Worm (Caenorhabditis elegans): Measurements from ENCODE around the gene crn-4.

crn-4 gene

ce11 chrX:2242568-2243185, 15.2 kb downstream of the crn-4 start, which contains the start of gene rpl-11.2 (continued):
- peak; percentile 85 for TF ChIP-seq ceh-18 (tag; optimal IDR thresholded peaks at IDR 0.05)
- TF ChIP-seq hlh-30 (tag; optimal IDR thresholded peaks at IDR 0.05; ENCODE audit: insufficient read depth), result peak; percentile 57
- no peak for TF ChIP-seq ama-1 (optimal IDR thresholded peaks at IDR 0.05)
- TF ChIP-seq npax-4 (tag; optimal IDR thresholded peaks at IDR 0.05), result no peak
- TF ChIP-seq fax-1 (tag; optimal IDR thresholded peaks at IDR 0.05), result no peak
- no peak for TF ChIP-seq pat-9 (tag; optimal IDR thresholded peaks at IDR 0.05)
- TF ChIP-seq hlh-6 (tag; optimal IDR thresholded peaks at IDR 0.05), result no peak
- TF ChIP-seq K09A11.1 (tag; optimal IDR thresholded peaks at IDR 0.05; ENCODE audit: insufficient read depth), result peak; percentile 24
- peak; percentile 78 for TF ChIP-seq ceh-31 (tag; optimal IDR thresholded peaks at IDR 0.05)
- no peak for TF ChIP-seq lim-6 (tag; optimal IDR thresholded peaks at IDR 0.05)
- TF ChIP-seq lin-11 (tag; optimal IDR thresholded peaks at IDR 0.05), result no peak
- no peak for TF ChIP-seq unc-86 (tag; optimal IDR thresholded peaks at IDR 0.05)
- TF ChIP-seq nhr-232 (tag; optimal IDR thresholded peaks at IDR 0.05), result no peak
- peak; percentile 66 for TF ChIP-seq elt-2 (tag; optimal IDR thresholded peaks at IDR 0.05)
- TF ChIP-seq pros-1 (tag; optimal IDR thresholded peaks at IDR 0.05), result peak; percentile 5
- TF ChIP-seq C38D4.7 (GFP tag; optimal IDR thresholded peaks at IDR 0.05), result no peak
- peak; percentile 12 for TF ChIP-seq ttx-3 (tag; optimal IDR thresholded peaks at IDR 0.05)

ce11 chrX:2241147-2241798, 16.6 kb downstream of the crn-4 start:
- no peak for TF ChIP-seq ztf-16 (tag; optimal IDR thresholded peaks at IDR 0.05)
- no peak for TF ChIP-seq C08G9.2 (tag; optimal IDR thresholded peaks at IDR 0.05)

- TF ChIP-seq pha-4 (tag; optimal IDR thresholded peaks at IDR 0.05), result no peak
- TF ChIP-seq hlh-30 (tag; optimal IDR thresholded peaks at IDR 0.05; ENCODE audit: insufficient read depth), result peak; percentile 18
- no peak for TF ChIP-seq npax-4 (tag; optimal IDR thresholded peaks at IDR 0.05)
- TF ChIP-seq ceh-31 (tag; optimal IDR thresholded peaks at IDR 0.05), result peak; percentile 64
- TF ChIP-seq pha-2 (tag; optimal IDR thresholded peaks at IDR 0.05), result peak; percentile 23
- no peak for TF ChIP-seq pqm-1 (tag; optimal IDR thresholded peaks at IDR 0.05)
- TF ChIP-seq lin-11 (tag; optimal IDR thresholded peaks at IDR 0.05), result no peak
- TF ChIP-seq nhr-11 (tag; optimal IDR thresholded peaks at IDR 0.05), result no peak
- peak; percentile 33 for TF ChIP-seq ceh-18 (tag; optimal IDR thresholded peaks at IDR 0.05)
- no peak for TF ChIP-seq ttx-3 (tag; optimal IDR thresholded peaks at IDR 0.05)
- TF ChIP-seq tbx-7 (tag; optimal IDR thresholded peaks at IDR 0.05), result no peak
- no peak for TF ChIP-seq ceh-14 (tag; optimal IDR thresholded peaks at IDR 0.05)
- no peak for TF ChIP-seq lim-6 (tag; optimal IDR thresholded peaks at IDR 0.05)
- peak; percentile 40 for TF ChIP-seq ceh-34 (tag; optimal IDR thresholded peaks at IDR 0.05)
- TF ChIP-seq unc-55 (GFP tag; optimal IDR thresholded peaks at IDR 0.05), result peak; percentile 94
- peak; percentile 85 for TF ChIP-seq nfya-1 (tag; optimal IDR thresholded peaks at IDR 0.05)
- TF ChIP-seq fax-1 (tag; optimal IDR thresholded peaks at IDR 0.05), result no peak
- peak; percentile 93 for TF ChIP-seq ceh-48 (tag; optimal IDR thresholded peaks at IDR 0.05)
- no peak for TF ChIP-seq hlh-6 (tag; optimal IDR thresholded peaks at IDR 0.05)
- TF ChIP-seq fkh-6 (tag; optimal IDR thresholded peaks at IDR 0.05), result no peak
- no peak for TF ChIP-seq dmd-4 (tag; optimal IDR thresholded peaks at IDR 0.05; ENCODE audit: borderline replicate concordance)
- TF ChIP-seq sdc-2 (tag; optimal IDR thresholded peaks at IDR 0.05), result no peak
- TF ChIP-seq ahr-1 (tag; optimal IDR thresholded peaks at IDR 0.05), result no peak
- TF ChIP-seq unc-42 (tag; optimal IDR thresholded peaks at IDR 0.05), result peak; percentile 44
- TF ChIP-seq ref-2 (tag; optimal IDR thresholded peaks at IDR 0.05), result peak; percentile 9
- TF ChIP-seq K09A11.1 (tag; optimal IDR thresholded peaks at IDR 0.05; ENCODE audit: insufficient read depth), result no peak
- TF ChIP-seq dve-1 (tag; optimal IDR thresholded peaks at IDR 0.05), result peak; percentile 47
- TF ChIP-seq hlh-8 (tag; optimal IDR thresholded peaks at IDR 0.05), result no peak
- TF ChIP-seq ceh-2 (tag; optimal IDR thresholded peaks at IDR 0.05), result no peak
- TF ChIP-seq tbx-2 (tag; optimal IDR thresholded peaks at IDR 0.05), result peak; percentile 51
- TF ChIP-seq odd-2 (tag; optimal IDR thresholded peaks at IDR 0.05), result no peak
- peak; percentile 23 for TF ChIP-seq rnt-1 (tag; optimal IDR thresholded peaks at IDR 0.05)
Measured at ce11 chrX:2237438-2237961, 20.4 kb downstream of the crn-4 start, which contains the start of gene vha-15. vha-15 (plus strand) TSS chrX:2237911.
